Fruit fly (Drosophila melanogaster) whole organism, embryonic: ENCODE data around the gene CG10581.

Source experiments
- BEAF-32 ChIP-seq: fragments of 200-800 bp; sonication (Bioruptor generic); optimal IDR thresholded peaks from 3 replicates; lab custom pipeline; 2017; ENCODE audit warnings: missing biosample characterization, missing genetic modification characterization, mild to moderate bottlenecking, moderate library complexity, missing genetic modification reagents
- CG11504 ChIP-seq: fragments of 200-800 bp; sonication (Bioruptor generic); optimal IDR thresholded peaks from 3 replicates; lab custom pipeline; 2019; ENCODE audit warnings: missing biosample characterization, mild to moderate bottlenecking, missing genetic modification characterization, moderate library complexity
- CG12236 ChIP-seq: fragments of 200-800 bp; sonication (Bioruptor generic); optimal IDR thresholded peaks from 2 replicates; lab custom pipeline; 2016; ENCODE audit warnings: missing biosample characterization, missing genetic modification characterization
- CG15601 ChIP-seq: fragments of 200-800 bp; sonication (Bioruptor generic); optimal IDR thresholded peaks from 3 replicates; lab custom pipeline; 2019; ENCODE audit warnings: missing biosample characterization, mild to moderate bottlenecking, missing genetic modification characterization, moderate library complexity
- CG1603 ChIP-seq: fragments of 200-800 bp; sonication (Bioruptor generic); optimal IDR thresholded peaks from 2 replicates; lab custom pipeline; 2019; ENCODE audit warnings: missing biosample characterization, mild to moderate bottlenecking, missing genetic modification characterization, moderate library complexity
- CG1647 ChIP-seq: fragments of 200-800 bp; sonication (Bioruptor generic); optimal IDR thresholded peaks from 3 replicates; lab custom pipeline; 2016; ENCODE audit warnings: missing biosample characterization, missing genetic modification characterization
- CG16815 ChIP-seq: fragments of 200-800 bp; sonication (Bioruptor generic); optimal IDR thresholded peaks from 3 replicates; lab custom pipeline; 2017; ENCODE audit warnings: missing biosample characterization, mild to moderate bottlenecking, missing genetic modification characterization
- CG17361 ChIP-seq: fragments of 200-800 bp; sonication (Bioruptor generic); IDR thresholded peaks from 3 replicates; pipeline ENCODE4 v1.3.6; 2022; ENCODE audit warnings: missing biosample characterization, missing genetic modification characterization
- CG2875 ChIP-seq: fragments of 200-800 bp; sonication (Bioruptor generic); optimal IDR thresholded peaks from 2 replicates; lab custom pipeline; 2017; ENCODE audit warnings: missing biosample characterization, mild to moderate bottlenecking, missing genetic modification characterization, missing genetic modification reagents
- CG33213 ChIP-seq: fragments of 200-800 bp; sonication (Bioruptor generic); optimal IDR thresholded peaks from 3 replicates; lab custom pipeline; 2016; ENCODE audit warnings: missing biosample characterization, missing genetic modification characterization
- CG4820 ChIP-seq: fragments of 200-800 bp; sonication (Bioruptor generic); optimal IDR thresholded peaks from 3 replicates; lab custom pipeline; 2016; ENCODE audit warnings: missing biosample characterization, missing genetic modification characterization
- CG5180 ChIP-seq: fragments of 200-800 bp; sonication (Bioruptor generic); optimal IDR thresholded peaks from 3 replicates; lab custom pipeline; 2017; ENCODE audit warnings: missing biosample characterization, missing genetic modification characterization, mild to moderate bottlenecking, moderate library complexity, missing genetic modification reagents
- CG6175 ChIP-seq: fragments of 200-800 bp; sonication (Bioruptor generic); IDR thresholded peaks from 3 replicates; pipeline ENCODE4 v1.3.6; 2022; ENCODE audit warnings: missing biosample characterization, missing genetic modification characterization
- CG6683 ChIP-seq: fragments of 200-800 bp; sonication (Bioruptor generic); optimal IDR thresholded peaks from 2 replicates; lab custom pipeline; 2017; ENCODE audit warnings: missing biosample characterization, mild to moderate bottlenecking, missing genetic modification characterization, missing genetic modification reagents
- CG8478 ChIP-seq: fragments of >200 bp; optimal IDR thresholded peaks from 2 replicates; lab custom pipeline; 2018
- CG8765 ChIP-seq: fragments of 200-800 bp; sonication (Bioruptor generic); IDR thresholded peaks from 2 replicates; pipeline ENCODE4 v1.3.6; 2022; ENCODE audit warnings: missing biosample characterization, missing genetic modification characterization
- CTCF ChIP-seq: fragments of 200-800 bp; sonication (Bioruptor generic); optimal IDR thresholded peaks from 2 replicates; lab custom pipeline; 2017; ENCODE audit warnings: missing biosample characterization, mild to moderate bottlenecking, missing genetic modification characterization, moderate library complexity
- D ChIP-seq, 2 experiments: fragments of 200-800 bp in 1 of 2; fragments of >200 bp in 1 of 2; sonication (Bioruptor generic) in 1 of 2; optimal IDR thresholded peaks; 2 replicates in 1 of 2; 3 replicates in 1 of 2; lab custom pipeline; 2017; ENCODE audit warnings: mild to moderate bottlenecking in 1 of 2, missing biosample characterization in 1 of 2, missing genetic modification characterization in 1 of 2, missing genetic modification reagents in 1 of 2
- Dad ChIP-seq: fragments of 200-800 bp; sonication (Bioruptor generic); optimal IDR thresholded peaks from 3 replicates; lab custom pipeline; 2016; ENCODE audit warnings: missing biosample characterization, missing genetic modification characterization
- Dip3 ChIP-seq: fragments of 200-800 bp; sonication (Bioruptor generic); optimal IDR thresholded peaks from 3 replicates; lab custom pipeline; 2016; ENCODE audit warnings: missing biosample characterization, missing genetic modification characterization
- Dp ChIP-seq: fragments of 200-800 bp; sonication (Bioruptor generic); optimal IDR thresholded peaks from 2 replicates; lab custom pipeline; 2018; ENCODE audit warnings: missing biosample characterization, mild to moderate bottlenecking, missing genetic modification characterization, moderate library complexity
- HLH3B ChIP-seq: fragments of 200-800 bp; sonication (Bioruptor generic); IDR thresholded peaks from 2 replicates; pipeline ENCODE4 v1.3.6; 2022; ENCODE audit warnings: missing biosample characterization, missing genetic modification characterization
- Hand ChIP-seq: fragments of 200-800 bp; sonication (Bioruptor generic); optimal IDR thresholded peaks from 2 replicates; lab custom pipeline; 2017; ENCODE audit warnings: mild to moderate bottlenecking, missing biosample characterization, missing genetic modification reagents, missing genetic modification characterization
- Max ChIP-seq: fragments of 200-800 bp; sonication (Bioruptor generic); optimal IDR thresholded peaks from 2 replicates; lab custom pipeline; 2016; ENCODE audit warnings: missing biosample characterization, mild to moderate bottlenecking, missing genetic modification characterization
- Stat92E ChIP-seq, 3 experiments: fragments of >200 bp in 2 of 3; fragments of 200-800 bp in 1 of 3; sonication (Bioruptor generic) in 1 of 3; optimal IDR thresholded peaks; 2 replicates each; lab custom pipeline; 2017 to 2019; ENCODE audit warnings: missing biosample characterization in 3 of 3, missing genetic modification characterization in 3 of 3, mild to moderate bottlenecking in 1 of 3, moderate library complexity in 1 of 3
- Trl ChIP-seq, 3 experiments: fragments of >200 bp in 2 of 3; fragments of 200-800 bp in 1 of 3; sonication (Bioruptor generic) in 1 of 3; optimal IDR thresholded peaks; 2 replicates in 1 of 3; 3 replicates in 2 of 3; lab custom pipeline; 2016 to 2017; ENCODE audit warnings: missing biosample characterization in 1 of 3, missing genetic modification characterization in 1 of 3
- Usf ChIP-seq: fragments of 200-800 bp; sonication (Bioruptor generic); optimal IDR thresholded peaks from 2 replicates; lab custom pipeline; 2017; ENCODE audit warnings: missing genotype, missing biosample characterization, missing genetic modification characterization
- Xrp1 ChIP-seq: fragments of 200-800 bp; sonication (Bioruptor generic); IDR thresholded peaks from 2 replicates; pipeline ENCODE4 v1.3.6; 2022; ENCODE audit warnings: missing biosample characterization, missing genetic modification characterization
- abd-A ChIP-seq: fragments of 200-800 bp; sonication (Bioruptor generic); optimal IDR thresholded peaks from 3 replicates; lab custom pipeline; 2019; ENCODE audit warnings: missing biosample characterization, mild to moderate bottlenecking, missing genetic modification characterization, moderate library complexity
- az2 ChIP-seq: fragments of 200-800 bp; sonication (Bioruptor generic); optimal IDR thresholded peaks from 3 replicates; lab custom pipeline; 2016; ENCODE audit warnings: missing biosample characterization, missing genetic modification characterization
- bbx ChIP-seq: fragments of 200-800 bp; sonication (Bioruptor generic); IDR thresholded peaks from 2 replicates; pipeline ENCODE4 v1.3.6; 2022; ENCODE audit warnings: missing biosample characterization, missing genetic modification characterization; ENCODE audit not compliant: partially characterized antibody
- cas ChIP-seq: fragments of 200-800 bp; sonication (Bioruptor generic); IDR thresholded peaks from 2 replicates; pipeline ENCODE4 v1.3.6; 2022; ENCODE audit warnings: missing biosample characterization, missing genetic modification characterization
- cg ChIP-seq: fragments of 200-800 bp; sonication (Bioruptor generic); optimal IDR thresholded peaks from 3 replicates; lab custom pipeline; 2019; ENCODE audit warnings: missing biosample characterization, mild to moderate bottlenecking, missing genetic modification characterization, moderate library complexity
- chinmo ChIP-seq: fragments of 200-800 bp; sonication (Bioruptor generic); IDR thresholded peaks from 4 replicates; pipeline ENCODE4 v1.3.6; 2022; ENCODE audit warnings: missing biosample characterization, missing genetic modification characterization; ENCODE audit not compliant: partially characterized antibody
- crol ChIP-seq: fragments of 200-800 bp; sonication (Bioruptor generic); IDR thresholded peaks from 2 replicates; pipeline ENCODE4 v1.3.6; 2022; ENCODE audit warnings: missing biosample characterization, missing genetic modification characterization
- ewg ChIP-seq: fragments of 200-800 bp; sonication (Bioruptor generic); optimal IDR thresholded peaks from 3 replicates; lab custom pipeline; 2017; ENCODE audit warnings: mild to moderate bottlenecking, missing biosample characterization, missing genetic modification reagents, missing genetic modification characterization
- fd102C ChIP-seq: fragments of 200-800 bp; sonication (Bioruptor generic); optimal IDR thresholded peaks from 2 replicates; lab custom pipeline; 2018; ENCODE audit warnings: missing biosample characterization, mild to moderate bottlenecking, missing genetic modification characterization, moderate library complexity
- gem ChIP-seq: fragments of 200-800 bp; sonication (Bioruptor generic); optimal IDR thresholded peaks from 2 replicates; lab custom pipeline; 2019; ENCODE audit warnings: missing biosample characterization, mild to moderate bottlenecking, missing genetic modification characterization, moderate library complexity
- grau ChIP-seq: fragments of 200-800 bp; optimal IDR thresholded peaks from 3 replicates; lab custom pipeline; 2019; ENCODE audit warnings: missing biosample characterization, mild to moderate bottlenecking, missing genetic modification characterization, moderate library complexity
- peb ChIP-seq: fragments of 200-800 bp; sonication (Bioruptor generic); IDR thresholded peaks from 2 replicates; pipeline ENCODE4 v1.3.6; 2022; ENCODE audit warnings: missing biosample characterization, missing genetic modification characterization
- phol ChIP-seq: fragments of 200-800 bp; sonication (Bioruptor generic); optimal IDR thresholded peaks from 3 replicates; lab custom pipeline; 2018; ENCODE audit warnings: missing biosample characterization, mild to moderate bottlenecking, missing genetic modification characterization, moderate library complexity
- pita ChIP-seq: fragments of 200-800 bp; sonication (Bioruptor generic); optimal IDR thresholded peaks from 2 replicates; lab custom pipeline; 2017; ENCODE audit warnings: missing biosample characterization, mild to moderate bottlenecking, missing genetic modification characterization
- repo ChIP-seq: fragments of 200-800 bp; sonication (Bioruptor generic); optimal IDR thresholded peaks from 2 replicates; lab custom pipeline; 2016; ENCODE audit warnings: missing biosample characterization, missing genetic modification characterization
- scrt ChIP-seq: fragments of 200-800 bp; sonication (Bioruptor generic); optimal IDR thresholded peaks from 2 replicates; lab custom pipeline; 2018; ENCODE audit warnings: missing biosample characterization, mild to moderate bottlenecking, missing genetic modification characterization, moderate library complexity
- sens-2 ChIP-seq: fragments of 200-800 bp; sonication (Bioruptor generic); IDR thresholded peaks from 2 replicates; pipeline ENCODE4 v1.3.6; 2022; ENCODE audit warnings: missing biosample characterization, missing genetic modification characterization
- slou ChIP-seq: fragments of 200-800 bp; sonication (Bioruptor generic); optimal IDR thresholded peaks from 3 replicates; lab custom pipeline; 2016; ENCODE audit warnings: missing biosample characterization, missing genetic modification characterization
- sr ChIP-seq: fragments of 200-800 bp; sonication (Bioruptor generic); IDR thresholded peaks from 3 replicates; pipeline ENCODE4 v1.3.6; 2022; ENCODE audit warnings: missing biosample characterization, missing genetic modification characterization
- ssp ChIP-seq: fragments of 200-800 bp; sonication (Bioruptor generic); IDR thresholded peaks from 2 replicates; pipeline ENCODE4 v1.3.6; 2022; ENCODE audit warnings: missing biosample characterization, missing genetic modification characterization
- tin ChIP-seq: fragments of 200-800 bp; sonication (Bioruptor generic); optimal IDR thresholded peaks from 3 replicates; lab custom pipeline; 2016; ENCODE audit warnings: missing biosample characterization, missing genetic modification characterization
- tup ChIP-seq: fragments of 200-800 bp; sonication (Bioruptor generic); optimal IDR thresholded peaks from 2 replicates; lab custom pipeline; 2016; ENCODE audit warnings: missing biosample characterization, mild to moderate bottlenecking, missing genetic modification characterization, moderate library complexity
- vvl ChIP-seq: fragments of 200-800 bp; sonication (Bioruptor generic); IDR thresholded peaks from 2 replicates; pipeline ENCODE4 v1.3.6; 2022; ENCODE audit warnings: missing biosample characterization, missing genetic modification characterization

The CG10581 gene

dm6 chr3L:21057568-21057940, 23.6 kb upstream of the CG10581 start:
- TF ChIP-seq CG6683: no peak
- no peak for TF ChIP-seq CG4820 (GFP tag; lab: Kevin White, UChicago)
- no peak for TF ChIP-seq CG12236 (GFP tag; lab: Kevin White, UChicago)
- TF ChIP-seq HLH3B (GFP tag; lab: Robert Waterston, UW): no peak
- no peak for TF ChIP-seq tup
- TF ChIP-seq Dp: no peak
- TF ChIP-seq CG33213 (GFP tag; lab: Kevin White, UChicago): no peak
- no peak for TF ChIP-seq phol (tag; lab: Kevin White, UChicago)
- TF ChIP-seq tin (GFP tag; lab: Kevin White, UChicago): no peak
- TF ChIP-seq CG1603 (tag; lab: Kevin White, UChicago): no peak
- no peak for TF ChIP-seq bbx (GFP tag; lab: Robert Waterston, UW)
- no peak for TF ChIP-seq CG16815 (GFP tag; lab: Kevin White, UChicago)
- no peak for TF ChIP-seq CG11504 (tag; lab: Kevin White, UChicago)
- TF ChIP-seq cg: peak; percentile 64
- TF ChIP-seq CG17361 (GFP tag; lab: Robert Waterston, UW): 0 out of 3 replicates have a peak, but pooled peaks have one; percentile 7
- no peak for TF ChIP-seq CG5180 (GFP tag; lab: Kevin White, UChicago)
- peak; percentile 43 to 44 for TF ChIP-seq Trl (optimal IDR thresholded peaks at IDR 0.05; lab: Kevin White, UChicago)
- TF ChIP-seq Trl (GFP tag; optimal IDR thresholded peaks at IDR 0.05; lab: Kevin White, UChicago): no peak
- no peak for TF ChIP-seq az2 (GFP tag; lab: Kevin White, UChicago)
- TF ChIP-seq peb (GFP tag; lab: Robert Waterston, UW): no peak
- TF ChIP-seq sens-2: no peak
- no peak for TF ChIP-seq Dad (GFP tag; lab: Kevin White, UChicago)
- TF ChIP-seq chinmo (GFP tag; lab: Robert Waterston, UW): peak; percentile 96
- TF ChIP-seq slou: no peak
- no peak for TF ChIP-seq ewg (GFP tag; lab: Kevin White, UChicago)
- TF ChIP-seq Hand: no peak
- TF ChIP-seq gem (tag; lab: Kevin White, UChicago): no peak
- peak; percentile 58; the same call in 1 of the 2 replicates for TF ChIP-seq vvl (GFP tag; lab: Robert Waterston, UW)
- no peak for TF ChIP-seq CG1647 (GFP tag; lab: Kevin White, UChicago)
- TF ChIP-seq CG15601 (tag; lab: Kevin White, UChicago): no peak
- no peak for TF ChIP-seq Max
- peak; percentile 20 for TF ChIP-seq abd-A
- no peak for TF ChIP-seq Dip3 (GFP tag; lab: Kevin White, UChicago)
- no peak for TF ChIP-seq cas (GFP tag; lab: Robert Waterston, UW)
- no peak for TF ChIP-seq ssp
- peak; percentile 50; the same call in 1 of the 2 replicates for TF ChIP-seq crol (GFP tag; lab: Robert Waterston, UW)
- TF ChIP-seq pita (GFP tag; lab: Kevin White, UChicago): no peak
- TF ChIP-seq repo (GFP tag; lab: Kevin White, UChicago): no peak

dm6 chr3L:21056792-21057567, 23.0 kb upstream of the CG10581 start:
- TF ChIP-seq Xrp1 (GFP tag; lab: Robert Waterston, UW) (peak; percentile 25; the same call in 1 of the 2 replicates), sr (GFP tag; lab: Robert Waterston, UW) (0 out of 3 replicates have a peak, but pooled peaks have one; percentile 46), CG8765 (GFP tag; lab: Robert Waterston, UW) (no peak), CG2875 (GFP tag; lab: Kevin White, UChicago) (no peak), scrt (GFP tag; lab: Kevin White, UChicago) (no peak), CG8478 (lab: Kevin White, UChicago) (no peak), CG6175 (GFP tag; lab: Robert Waterston, UW) (peak; percentile 57; the same call in 1 of the 3 replicates), D (optimal IDR thresholded peaks at IDR 0.05; lab: Kevin White, UChicago) (no peak), D (GFP tag; optimal IDR thresholded peaks at IDR 0.05; lab: Kevin White, UChicago) (no peak), CTCF (no peak), Usf (GFP tag; lab: Kevin White, UChicago) (no peak), Stat92E (GFP tag; optimal IDR thresholded peaks at IDR 0.05; lab: Kevin White, UChicago) (no peak), fd102C (GFP tag; lab: Kevin White, UChicago) (no peak), grau (tag; lab: Kevin White, UChicago) (peak; percentile 11), BEAF-32 (GFP tag; lab: Kevin White, UChicago) (no peak)
